Fruit fly (Drosophila melanogaster) Kc167 (cell line): ENCODE measurements around the gene fzy.

Source experiments
- Sin3A ChIP-seq: fragments of >200 bp; optimal IDR thresholded peaks from 2 replicates; lab custom pipeline; 2018; ENCODE audit warnings: missing external identifiers
- insv ChIP-seq: fragments of >200 bp; optimal IDR thresholded peaks from 3 replicates; lab custom pipeline; 2018; ENCODE audit warnings: missing external identifiers
- ttk ChIP-seq: sonication (Bioruptor generic); optimal IDR thresholded peaks from 2 replicates; lab custom pipeline; 2017; ENCODE audit warnings: missing external identifiers

dm6 chr2L:16284306-16285299 is 26.2 kb upstream of the fzy start:
- TF ChIP-seq Sin3A (lab: Kevin White, UChicago), result no peak
- TF ChIP-seq ttk (lab: Kevin White, UChicago), result no peak
- TF ChIP-seq insv (lab: Kevin White, UChicago), result no peak
